Fruit fly (Drosophila melanogaster): ENCODE measurements around the gene Gba1a.

Gba1a gene

dm6 chr3R:23678349-23679193 lies 21.9 kb upstream of the Gba1a start, which contains the start of gene GILT2 (continued):
- TF ChIP-seq CG1233 (GFP tag; optimal IDR thresholded peaks at IDR 0.05) = peak; percentile 91
- peak; percentile 89 for TF ChIP-seq tin (GFP tag; optimal IDR thresholded peaks at IDR 0.05)
- TF ChIP-seq CG6765 (GFP tag; optimal IDR thresholded peaks at IDR 0.05) = peak; percentile 88
- TF ChIP-seq CG8944 (GFP tag; optimal IDR thresholded peaks at IDR 0.05) = peak; percentile 57
- peak; percentile 7 for TF ChIP-seq Mes4 (GFP tag; optimal IDR thresholded peaks at IDR 0.05)
- peak; percentile 83 for TF ChIP-seq fd3F (GFP tag; optimal IDR thresholded peaks at IDR 0.05)
- TF ChIP-seq CG7786 (GFP tag; optimal IDR thresholded peaks at IDR 0.05) = peak; percentile 13
- peak; percentile 89 for TF ChIP-seq otp (GFP tag; IDR thresholded peaks at IDR 0.05)
- peak; percentile 59 for TF ChIP-seq GATAe (GFP tag; conservative IDR thresholded peaks at IDR 0.05)
- TF ChIP-seq CG10959 (GFP tag; IDR thresholded peaks at IDR 0.05) = peak; percentile 89
- TF ChIP-seq rib (GFP tag; IDR thresholded peaks at IDR 0.05) = peak; percentile 81
- peak; percentile 88 for TF ChIP-seq kah (GFP tag; optimal IDR thresholded peaks at IDR 0.05)
- TF ChIP-seq B-H1 (GFP tag; IDR thresholded peaks at IDR 0.05) = peak; percentile 78
- peak; percentile 37 for TF ChIP-seq CG10565 (GFP tag; optimal IDR thresholded peaks at IDR 0.05)
- peak; percentile 42 for TF ChIP-seq CG3995 (GFP tag; optimal IDR thresholded peaks at IDR 0.05)
- no peak for TF ChIP-seq Trl (optimal IDR thresholded peaks at IDR 0.05)
- TF ChIP-seq Trl (GFP tag; optimal IDR thresholded peaks at IDR 0.05) = peak; percentile 13
- TF ChIP-seq Hr78 (GFP tag; optimal IDR thresholded peaks at IDR 0.05) = peak in 1 of 2 experiments; percentile 71
- TF ChIP-seq onecut (GFP tag; IDR thresholded peaks at IDR 0.05) = peak; percentile 88
- peak; percentile 44 for TF ChIP-seq Bteb2 (GFP tag; optimal IDR thresholded peaks at IDR 0.05)
- peak; percentile 53 for TF ChIP-seq kni (GFP tag; optimal IDR thresholded peaks at IDR 0.05)
- no peak for TF ChIP-seq hbn (GFP tag; IDR thresholded peaks at IDR 0.05; ENCODE audit: partially characterized antibody)
- TF ChIP-seq CG5245 (GFP tag; optimal IDR thresholded peaks at IDR 0.05) = peak; percentile 89
- no peak for TF ChIP-seq p53 (GFP tag; optimal IDR thresholded peaks at IDR 0.05)
- peak; percentile 58 for TF ChIP-seq CG11696 (GFP tag; IDR thresholded peaks at IDR 0.05)
- peak in 1 of 2 experiments; percentile 95 for TF ChIP-seq Eip74EF (GFP tag; optimal IDR thresholded peaks at IDR 0.05)
- peak; percentile 62 for TF ChIP-seq chn (GFP tag; optimal IDR thresholded peaks at IDR 0.05)
- TF ChIP-seq cg (GFP tag; optimal IDR thresholded peaks at IDR 0.05) = no peak
- TF ChIP-seq gro (GFP tag; optimal IDR thresholded peaks at IDR 0.05) = no peak
- 0 out of 2 replicates have a peak, but pooled peaks have one; percentile 32 for TF ChIP-seq CG16779 (GFP tag; IDR thresholded peaks at IDR 0.05)
- peak; percentile 39 for TF ChIP-seq pum (GFP tag; optimal IDR thresholded peaks at IDR 0.05)
- no peak for TF ChIP-seq eve (GFP tag; optimal IDR thresholded peaks at IDR 0.05)
- TF ChIP-seq CHES-1-like (GFP tag; optimal IDR thresholded peaks at IDR 0.05) = peak; percentile 39
- no peak for TF ChIP-seq ash1 (GFP tag; optimal IDR thresholded peaks at IDR 0.05)
- TF ChIP-seq CG17829 (tag; optimal IDR thresholded peaks at IDR 0.05) = peak; percentile 92
- no peak for TF ChIP-seq en (GFP tag; optimal IDR thresholded peaks at IDR 0.05)
- TF ChIP-seq CG32767 (GFP tag; IDR thresholded peaks at IDR 0.05) = peak; percentile 94
- TF ChIP-seq CG30431 (GFP tag; optimal IDR thresholded peaks at IDR 0.05) = peak; percentile 85
- peak; percentile 78 for TF ChIP-seq salm (tag; optimal IDR thresholded peaks at IDR 0.05)
- TF ChIP-seq CG3065 (GFP tag; optimal IDR thresholded peaks at IDR 0.05) = peak; percentile 76
- peak; percentile 88 for TF ChIP-seq Dek (tag; optimal IDR thresholded peaks at IDR 0.05)
- TF ChIP-seq CG31224 (GFP tag; IDR thresholded peaks at IDR 0.05) = peak; percentile 85
- no peak for TF ChIP-seq nerfin-2 (GFP tag; IDR thresholded peaks at IDR 0.05; ENCODE audit: partially characterized antibody)
- peak; percentile 88 for TF ChIP-seq ATbp (GFP tag; optimal IDR thresholded peaks at IDR 0.05)
- no peak for TF ChIP-seq CG14965 (GFP tag; optimal IDR thresholded peaks at IDR 0.05; ENCODE audit: borderline replicate concordance)
- TF ChIP-seq zf30C (GFP tag; optimal IDR thresholded peaks at IDR 0.05) = no peak
- TF ChIP-seq dpn (GFP tag; optimal IDR thresholded peaks at IDR 0.05) = peak; percentile 64 to 88
- TF ChIP-seq Chrac-16 (GFP tag; optimal IDR thresholded peaks at IDR 0.05) = peak; percentile 85
- TF ChIP-seq Sin3A (optimal IDR thresholded peaks at IDR 0.05) = no peak
